Fruit fly (Drosophila melanogaster) whole organism, embryonic: ENCODE data around the gene Patj.

Experiments
- CG10209 ChIP-seq: fragments of 200-800 bp; sonication (Bioruptor generic); optimal IDR thresholded peaks from 3 replicates; lab custom pipeline; 2017; ENCODE audit warnings: missing biosample characterization, mild to moderate bottlenecking, missing genetic modification characterization, missing genetic modification reagents
- CG1024 ChIP-seq: fragments of 200-800 bp; sonication (Bioruptor generic); IDR thresholded peaks from 2 replicates; pipeline ENCODE4 v1.3.6; 2022; ENCODE audit warnings: missing biosample characterization, missing genetic modification characterization
- CG10462 ChIP-seq: fragments of 200-800 bp; sonication (Bioruptor generic); optimal IDR thresholded peaks from 2 replicates; lab custom pipeline; 2016; ENCODE audit warnings: missing biosample characterization, missing genetic modification characterization
- CG10543 ChIP-seq: fragments of 200-800 bp; sonication (Bioruptor generic); optimal IDR thresholded peaks from 3 replicates; lab custom pipeline; 2017; ENCODE audit warnings: missing biosample characterization, mild to moderate bottlenecking, missing genetic modification characterization, moderate library complexity
- CG10565 ChIP-seq: fragments of 200-800 bp; sonication (Bioruptor generic); optimal IDR thresholded peaks from 3 replicates; lab custom pipeline; 2016; ENCODE audit warnings: missing biosample characterization, mild to moderate bottlenecking, missing genetic modification characterization
- CG11695 ChIP-seq: fragments of 200-800 bp; sonication (Bioruptor generic); IDR thresholded peaks from 3 replicates; pipeline ENCODE4 v1.3.6; 2022; ENCODE audit warnings: missing biosample characterization, missing genetic modification characterization
- CG13894 ChIP-seq: fragments of 200-800 bp; sonication (Bioruptor generic); optimal IDR thresholded peaks from 3 replicates; lab custom pipeline; 2018; ENCODE audit warnings: missing biosample characterization, mild to moderate bottlenecking, missing genetic modification characterization, moderate library complexity
- CG17385 ChIP-seq: fragments of 200-800 bp; sonication (Bioruptor generic); optimal IDR thresholded peaks from 3 replicates; lab custom pipeline; 2018; ENCODE audit warnings: missing biosample characterization, mild to moderate bottlenecking, missing genetic modification characterization
- CG17568 ChIP-seq: fragments of 200-800 bp; sonication (Bioruptor generic); optimal IDR thresholded peaks from 2 replicates; lab custom pipeline; 2018; ENCODE audit warnings: missing biosample characterization, mild to moderate bottlenecking, missing genetic modification characterization, moderate library complexity
- CG18599 ChIP-seq: fragments of 200-800 bp; sonication (Bioruptor generic); optimal IDR thresholded peaks from 3 replicates; lab custom pipeline; 2017; ENCODE audit warnings: missing biosample characterization, missing genetic modification characterization, mild to moderate bottlenecking, moderate library complexity, missing genetic modification reagents
- CG2129 ChIP-seq: fragments of 200-800 bp; sonication (Bioruptor generic); IDR thresholded peaks from 2 replicates; pipeline ENCODE4 v1.3.6; 2022; ENCODE audit warnings: missing biosample characterization, missing genetic modification characterization; ENCODE audit not compliant: partially characterized antibody
- CG2712 ChIP-seq: fragments of 200-800 bp; optimal IDR thresholded peaks from 3 replicates; lab custom pipeline; 2019; ENCODE audit warnings: missing biosample characterization, mild to moderate bottlenecking, missing genetic modification characterization, moderate library complexity
- CG31388 ChIP-seq: fragments of 200-800 bp; sonication (Bioruptor generic); optimal IDR thresholded peaks from 2 replicates; lab custom pipeline; 2016; ENCODE audit warnings: missing biosample characterization, missing genetic modification characterization
- CG31441 ChIP-seq: fragments of 200-800 bp; sonication (Bioruptor generic); IDR thresholded peaks from 2 replicates; pipeline ENCODE4 v1.3.6; 2022; ENCODE audit warnings: missing biosample characterization, missing genetic modification characterization
- CG3995 ChIP-seq: fragments of 200-800 bp; sonication (Bioruptor generic); optimal IDR thresholded peaks from 3 replicates; lab custom pipeline; 2016; ENCODE audit warnings: missing biosample characterization, missing genetic modification characterization
- CG42726 ChIP-seq: fragments of 200-800 bp; sonication (Bioruptor generic); IDR thresholded peaks from 2 replicates; pipeline ENCODE4 v1.3.6; 2022; ENCODE audit warnings: missing biosample characterization, missing genetic modification characterization; ENCODE audit not compliant: partially characterized antibody
- CG4282 ChIP-seq: fragments of 200-800 bp; sonication (Bioruptor generic); optimal IDR thresholded peaks from 2 replicates; lab custom pipeline; 2016; ENCODE audit warnings: missing biosample characterization, missing genetic modification characterization
- CG4360 ChIP-seq: fragments of 200-800 bp; sonication (Bioruptor generic); IDR thresholded peaks from 2 replicates; pipeline ENCODE4 v1.3.6; 2022; ENCODE audit warnings: missing biosample characterization, missing genetic modification characterization
- CG4854 ChIP-seq: fragments of 200-800 bp; sonication (Bioruptor generic); optimal IDR thresholded peaks from 2 replicates; lab custom pipeline; 2016; ENCODE audit warnings: missing biosample characterization, missing genetic modification characterization, inconsistent platforms
- CG7987 ChIP-seq: fragments of 200-800 bp; sonication (Bioruptor generic); optimal IDR thresholded peaks from 2 replicates; lab custom pipeline; 2018; ENCODE audit warnings: missing biosample characterization, mild to moderate bottlenecking, missing genetic modification characterization, moderate library complexity
- CG8944 ChIP-seq: fragments of 200-800 bp; sonication (Bioruptor generic); optimal IDR thresholded peaks from 3 replicates; lab custom pipeline; 2016; ENCODE audit warnings: missing biosample characterization, missing genetic modification characterization
- D ChIP-seq, 2 experiments: fragments of 200-800 bp in 1 of 2; fragments of >200 bp in 1 of 2; sonication (Bioruptor generic) in 1 of 2; optimal IDR thresholded peaks; 2 replicates in 1 of 2; 3 replicates in 1 of 2; lab custom pipeline; 2017; ENCODE audit warnings: mild to moderate bottlenecking in 1 of 2, missing biosample characterization in 1 of 2, missing genetic modification characterization in 1 of 2, missing genetic modification reagents in 1 of 2
- Dad ChIP-seq: fragments of 200-800 bp; sonication (Bioruptor generic); optimal IDR thresholded peaks from 3 replicates; lab custom pipeline; 2016; ENCODE audit warnings: missing biosample characterization, missing genetic modification characterization
- Doc2 ChIP-seq: fragments of 200-800 bp; sonication (Bioruptor generic); IDR thresholded peaks from 2 replicates; pipeline ENCODE4 v1.3.6; 2022; ENCODE audit warnings: missing biosample characterization, missing genetic modification characterization
- Elba2 ChIP-seq: fragments of 200-800 bp; sonication (Bioruptor generic); optimal IDR thresholded peaks from 3 replicates; lab custom pipeline; 2016; ENCODE audit warnings: missing biosample characterization, missing genetic modification characterization
- Hsf ChIP-seq: fragments of 200-800 bp; sonication (Bioruptor generic); optimal IDR thresholded peaks from 3 replicates; lab custom pipeline; 2016; ENCODE audit warnings: missing biosample characterization, missing genetic modification characterization
- Myb ChIP-seq: fragments of 200-800 bp; sonication (Bioruptor generic); optimal IDR thresholded peaks from 2 replicates; lab custom pipeline; 2016; ENCODE audit warnings: missing biosample characterization, missing genetic modification characterization
- NC2α ChIP-seq: fragments of 200-800 bp; sonication (Bioruptor generic); optimal IDR thresholded peaks from 2 replicates; lab custom pipeline; 2016; ENCODE audit warnings: missing biosample characterization, missing genetic modification characterization
- NFAT ChIP-seq: fragments of 200-800 bp; sonication (Bioruptor generic); IDR thresholded peaks from 2 replicates; pipeline ENCODE4 v1.3.6; 2022; ENCODE audit warnings: missing biosample characterization, missing genetic modification characterization
- Rfx ChIP-seq: fragments of 200-800 bp; sonication (Bioruptor generic); IDR thresholded peaks from 2 replicates; pipeline ENCODE4 v1.3.6; 2022; ENCODE audit warnings: missing biosample characterization, missing genetic modification characterization
- YL-1 ChIP-seq: fragments of 200-800 bp; sonication (Bioruptor generic); optimal IDR thresholded peaks from 3 replicates; lab custom pipeline; 2017; ENCODE audit warnings: missing biosample characterization, mild to moderate bottlenecking, missing genetic modification characterization
- ase ChIP-seq: fragments of 200-800 bp; sonication (Bioruptor generic); IDR thresholded peaks from 3 replicates; pipeline ENCODE4 v1.3.6; 2022; ENCODE audit warnings: missing biosample characterization, missing genetic modification characterization
- bigmax ChIP-seq: fragments of 200-800 bp; sonication (Bioruptor generic); optimal IDR thresholded peaks from 2 replicates; lab custom pipeline; 2018; ENCODE audit warnings: missing biosample characterization, mild to moderate bottlenecking, missing genetic modification characterization
- cad ChIP-seq: fragments of >200 bp; optimal IDR thresholded peaks from 2 replicates; lab custom pipeline; 2017; ENCODE audit warnings: missing biosample characterization, missing genetic modification characterization
- caup ChIP-seq: fragments of 200-800 bp; sonication (Bioruptor generic); optimal IDR thresholded peaks from 3 replicates; lab custom pipeline; 2017; ENCODE audit warnings: missing biosample characterization, mild to moderate bottlenecking, missing genetic modification characterization, moderate library complexity; ENCODE audit not compliant: severe bottlenecking
- dati ChIP-seq: fragments of 200-800 bp; sonication (Bioruptor generic); IDR thresholded peaks from 2 replicates; pipeline ENCODE4 v1.3.6; 2022; ENCODE audit warnings: missing biosample characterization, missing genetic modification characterization
- eve ChIP-seq, 2 experiments: fragments of >200 bp; optimal IDR thresholded peaks; 2 replicates each; lab custom pipeline; 2017; ENCODE audit warnings: missing biosample characterization in 2 of 2, missing genetic modification characterization in 2 of 2
- fd64A ChIP-seq: fragments of 200-800 bp; sonication (Bioruptor generic); optimal IDR thresholded peaks from 3 replicates; lab custom pipeline; 2018; ENCODE audit warnings: missing biosample characterization, mild to moderate bottlenecking, missing genetic modification characterization
- fd96Cb ChIP-seq: fragments of 200-800 bp; sonication (Bioruptor generic); optimal IDR thresholded peaks from 2 replicates; lab custom pipeline; 2018; ENCODE audit warnings: missing biosample characterization, mild to moderate bottlenecking, missing genetic modification characterization, moderate library complexity
- gce ChIP-seq: fragments of 200-800 bp; sonication (Bioruptor generic); IDR thresholded peaks from 3 replicates; pipeline ENCODE4 v1.3.6; 2022; ENCODE audit warnings: missing biosample characterization, missing genetic modification characterization
- grn ChIP-seq: fragments of 200-800 bp; sonication (Bioruptor generic); optimal IDR thresholded peaks from 3 replicates; lab custom pipeline; 2017; ENCODE audit warnings: missing biosample characterization, missing genetic modification characterization
- insv ChIP-seq, 2 experiments: fragments of 200-800 bp; sonication (Bioruptor generic); optimal IDR thresholded peaks; 3 replicates each; lab custom pipeline; 2016 to 2018; ENCODE audit warnings: missing biosample characterization in 2 of 2, missing genetic modification characterization in 2 of 2
- knrl ChIP-seq: fragments of 200-800 bp; sonication (Bioruptor generic); IDR thresholded peaks from 3 replicates; pipeline ENCODE4 v1.3.6; 2022; ENCODE audit warnings: missing biosample characterization, missing genetic modification characterization; ENCODE audit not compliant: partially characterized antibody
- peb ChIP-seq: fragments of 200-800 bp; sonication (Bioruptor generic); IDR thresholded peaks from 2 replicates; pipeline ENCODE4 v1.3.6; 2022; ENCODE audit warnings: missing biosample characterization, missing genetic modification characterization
- run ChIP-seq: fragments of 200-800 bp; sonication (Bioruptor generic); optimal IDR thresholded peaks from 3 replicates; lab custom pipeline; 2018; ENCODE audit warnings: missing biosample characterization, mild to moderate bottlenecking, missing genetic modification characterization
- so ChIP-seq: fragments of 200-800 bp; sonication (Bioruptor generic); IDR thresholded peaks from 3 replicates; pipeline ENCODE4 v1.3.6; 2022; ENCODE audit warnings: missing biosample characterization, missing genetic modification characterization
- trem ChIP-seq: fragments of 200-800 bp; optimal IDR thresholded peaks from 3 replicates; lab custom pipeline; 2019; ENCODE audit warnings: missing biosample characterization, mild to moderate bottlenecking, missing genetic modification characterization, moderate library complexity
- vnd ChIP-seq: fragments of 200-800 bp; sonication (Bioruptor generic); IDR thresholded peaks from 3 replicates; pipeline ENCODE4 v1.3.6; 2022; ENCODE audit warnings: missing biosample characterization, missing genetic modification characterization; ENCODE audit not compliant: partially characterized antibody

The Patj gene

DNA sequence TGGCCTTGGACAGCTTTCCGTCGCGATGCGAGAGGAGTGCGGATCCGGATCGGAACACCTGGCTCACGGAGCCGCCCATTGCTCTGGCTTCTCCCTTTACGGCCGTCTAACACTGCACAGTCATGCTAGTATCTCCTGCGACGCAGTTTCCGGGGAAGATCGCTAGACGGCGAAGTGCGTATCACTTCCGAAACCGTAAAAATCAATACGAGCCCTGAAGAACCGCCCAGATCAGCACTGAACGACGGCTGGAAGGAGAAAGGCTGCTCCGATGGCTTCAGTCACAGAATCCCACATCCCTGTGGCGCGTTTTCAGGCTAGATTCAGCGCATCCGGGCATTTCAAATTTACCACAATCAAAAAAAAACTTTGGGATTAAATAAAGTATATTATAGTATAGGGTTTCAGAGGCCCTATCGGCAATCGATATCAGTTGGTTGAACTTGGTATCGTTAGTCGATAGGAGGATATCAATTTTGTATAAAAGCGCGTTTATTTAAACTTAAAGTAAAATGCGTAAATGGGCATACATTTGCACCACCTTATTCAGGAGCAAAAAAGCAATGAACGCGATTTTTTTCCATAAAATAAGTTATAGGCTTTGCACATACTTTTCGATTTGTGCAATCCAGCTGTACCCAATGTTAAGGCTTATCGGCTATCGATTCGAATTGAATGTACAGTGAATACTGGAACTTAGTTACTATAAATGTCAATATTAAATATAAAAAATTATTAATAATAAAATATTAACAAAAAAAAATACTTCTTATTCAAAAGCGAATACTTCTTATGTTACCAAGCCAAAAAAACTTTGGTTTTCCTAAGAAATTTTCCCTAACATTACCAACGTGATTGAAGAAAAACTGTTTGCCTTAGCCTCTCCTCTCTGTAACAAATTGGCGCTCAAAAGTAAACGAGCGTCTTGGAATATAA, 23.6 kb upstream of the Patj start, which contains the start of the genes CG13933 and PolD2 (continued):
- TF ChIP-seq CG7987 (GFP tag; lab: Kevin White, UChicago) (peak; percentile 46), gce (GFP tag; lab: Robert Waterston, UW) (peak; percentile 89), CG1024 (GFP tag; lab: Robert Waterston, UW) (peak; percentile 92), Dad (GFP tag; lab: Kevin White, UChicago) (no peak), run (tag; lab: Kevin White, UChicago) (peak; percentile 92), vnd (peak; percentile 86), fd64A (GFP tag; lab: Kevin White, UChicago) (no peak), so (GFP tag; lab: Robert Waterston, UW) (peak; percentile 99), Elba2 (GFP tag; lab: Kevin White, UChicago) (peak; percentile 60), insv (GFP tag; optimal IDR thresholded peaks at IDR 0.05; lab: Kevin White, UChicago) (peak in 1 of 2 experiments; percentile 67), CG11695 (GFP tag; lab: Robert Waterston, UW) (peak; percentile 94), Doc2 (0 out of 2 replicates have a peak, but pooled peaks have one; percentile 22), CG10565 (GFP tag; lab: Kevin White, UChicago) (peak; percentile 5), NC2α (GFP tag; lab: Kevin White, UChicago) (peak; percentile 44), CG4854 (GFP tag; lab: Kevin White, UChicago) (no peak), Hsf (GFP tag; lab: Kevin White, UChicago) (peak; percentile 90), D (optimal IDR thresholded peaks at IDR 0.05; lab: Kevin White, UChicago) (no peak), D (GFP tag; optimal IDR thresholded peaks at IDR 0.05; lab: Kevin White, UChicago) (no peak), grn (GFP tag; lab: Kevin White, UChicago) (no peak), CG2129 (GFP tag; lab: Robert Waterston, UW) (peak; percentile 25), CG10543 (peak; percentile 90), cad (no peak), NFAT (GFP tag; lab: Robert Waterston, UW) (peak; percentile 91), CG13894 (tag; lab: Kevin White, UChicago) (no peak), CG4360 (GFP tag; lab: Robert Waterston, UW) (peak; percentile 60; the same call in 1 of the 2 replicates), CG17385 (GFP tag; lab: Kevin White, UChicago) (peak; percentile 98), knrl (GFP tag; lab: Robert Waterston, UW) (peak; percentile 59; the same call in 2 of the 3 replicates), CG8944 (GFP tag; lab: Kevin White, UChicago) (peak; percentile 79), caup (GFP tag; lab: Kevin White, UChicago) (peak; percentile 95), CG18599 (no peak), CG31441 (no peak; the same call in 1 of the 2 replicates), CG4282 (GFP tag; lab: Kevin White, UChicago) (peak; percentile 0), Rfx (GFP tag; lab: Robert Waterston, UW) (peak; percentile 96), CG3995 (GFP tag; lab: Kevin White, UChicago) (no peak), CG10209 (GFP tag; lab: Kevin White, UChicago) (peak; percentile 97), CG2712 (peak; percentile 97), dati (GFP tag; lab: Robert Waterston, UW) (peak; percentile 89), YL-1 (GFP tag; lab: Kevin White, UChicago) (peak; percentile 86), ase (peak; percentile 92), Myb (peak; percentile 42), CG31388 (GFP tag; lab: Kevin White, UChicago) (peak; percentile 41), CG42726 (no peak), CG10462 (peak; percentile 92), peb (peak; percentile 94), eve (GFP tag; optimal IDR thresholded peaks at IDR 0.05; lab: Kevin White, UChicago) (no peak), trem (peak; percentile 88), fd96Cb (tag; lab: Kevin White, UChicago) (peak; percentile 91), bigmax (no peak), CG17568 (GFP tag; lab: Kevin White, UChicago) (no peak)
